Worm (Caenorhabditis elegans): ENCODE measurements around the gene K08B12.1.

K08B12.1 gene

ce11 chrV:6234876-6235275 lies 24.3 kb upstream of the K08B12.1 start, which contains the start of gene K08B12.3:
K08B12.3 (plus strand) TSS chrV:6235176.
- no peak for TF ChIP-seq ceh-18 (tag; optimal IDR thresholded peaks at IDR 0.05)
- no peak for TF ChIP-seq ztf-16 (tag; optimal IDR thresholded peaks at IDR 0.05)
- TF ChIP-seq fkh-10 (GFP tag; optimal IDR thresholded peaks at IDR 0.05): no peak
- no peak for TF ChIP-seq fax-1 (tag; optimal IDR thresholded peaks at IDR 0.05)
- TF ChIP-seq C08G9.2 (tag; optimal IDR thresholded peaks at IDR 0.05): no peak
- TF ChIP-seq hlh-8 (tag; optimal IDR thresholded peaks at IDR 0.05): no peak

DNA sequence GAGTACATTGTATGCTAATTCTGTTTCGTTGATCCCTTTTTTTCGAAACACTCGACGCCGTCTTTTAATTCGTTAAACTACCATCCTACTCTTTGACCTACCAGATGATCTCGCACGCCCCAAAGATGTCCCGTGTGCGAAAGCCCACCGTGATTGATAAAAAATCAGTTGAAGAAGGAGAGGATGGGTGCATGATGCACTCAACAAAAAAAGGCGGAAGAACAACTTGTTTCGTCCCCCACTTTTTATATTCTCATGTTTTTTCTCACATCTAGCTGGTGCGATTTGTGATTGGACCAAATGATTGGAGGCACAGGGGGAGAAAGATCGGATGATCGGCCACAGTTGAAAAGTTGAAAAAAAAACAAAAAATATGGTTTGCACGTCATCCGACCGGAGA lies 20.8 kb upstream of the K08B12.1 start:
- TF ChIP-seq pat-9 (tag; optimal IDR thresholded peaks at IDR 0.05) (no peak), sox-4 (tag; optimal IDR thresholded peaks at IDR 0.05) (no peak), elt-2 (tag; optimal IDR thresholded peaks at IDR 0.05) (no peak), pha-4 (tag; optimal IDR thresholded peaks at IDR 0.05) (no peak), ceh-45 (GFP tag; IDR thresholded peaks at IDR 0.05) (no peak), lin-11 (tag; optimal IDR thresholded peaks at IDR 0.05) (no peak), tbx-7 (tag; optimal IDR thresholded peaks at IDR 0.05) (no peak), K02D7.2 (tag; optimal IDR thresholded peaks at IDR 0.05) (no peak), C38D4.7 (GFP tag; optimal IDR thresholded peaks at IDR 0.05) (no peak), ceh-19 (GFP tag; optimal IDR thresholded peaks at IDR 0.05) (no peak), pqm-1 (tag; optimal IDR thresholded peaks at IDR 0.05) (no peak), gmeb-2 (tag; optimal IDR thresholded peaks at IDR 0.05) (no peak), ceh-24 (tag; optimal IDR thresholded peaks at IDR 0.05) (no peak), ttx-3 (tag; optimal IDR thresholded peaks at IDR 0.05) (no peak), K09A11.1 (tag; optimal IDR thresholded peaks at IDR 0.05; ENCODE audit: insufficient read depth) (no peak), pag-3 (tag; optimal IDR thresholded peaks at IDR 0.05; ENCODE audit: borderline replicate concordance) (no peak)

DNA sequence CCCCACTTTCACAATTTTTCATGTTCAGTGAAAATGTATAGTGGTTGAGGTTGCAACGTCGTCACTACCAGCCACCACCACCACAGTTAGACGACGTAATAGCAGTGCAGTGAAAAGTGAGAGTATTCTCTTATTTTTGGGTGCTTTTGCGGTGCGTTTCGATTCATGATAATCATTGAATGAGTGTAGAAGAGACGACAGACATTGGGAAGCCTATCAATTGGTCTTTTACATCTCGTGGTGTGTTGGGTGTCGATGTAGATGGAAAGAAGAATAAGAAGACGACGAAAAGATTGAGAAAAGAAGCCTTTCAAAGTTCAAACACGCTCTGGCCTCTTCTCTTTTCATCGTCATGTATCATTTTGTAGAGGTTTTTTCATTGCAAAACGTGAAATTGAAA lies 19.3 kb upstream of the K08B12.1 start:
- TF ChIP-seq odd-2 (tag; optimal IDR thresholded peaks at IDR 0.05) (no peak), sdc-2 (tag; optimal IDR thresholded peaks at IDR 0.05) (no peak), pha-4 (tag; optimal IDR thresholded peaks at IDR 0.05) (no peak), sox-4 (tag; optimal IDR thresholded peaks at IDR 0.05) (no peak), hlh-6 (tag; optimal IDR thresholded peaks at IDR 0.05) (no peak), C08G9.2 (tag; optimal IDR thresholded peaks at IDR 0.05) (no peak), Y22D7AL.16 (tag; optimal IDR thresholded peaks at IDR 0.05) (no peak), K09A11.1 (tag; optimal IDR thresholded peaks at IDR 0.05; ENCODE audit: insufficient read depth) (no peak), ceh-19 (GFP tag; optimal IDR thresholded peaks at IDR 0.05) (no peak), hlh-13 (GFP tag; optimal IDR thresholded peaks at IDR 0.05) (no peak), unc-42 (tag; optimal IDR thresholded peaks at IDR 0.05) (no peak), che-1 (tag; optimal IDR thresholded peaks at IDR 0.05) (no peak), F13H6.1 (tag; optimal IDR thresholded peaks at IDR 0.05) (no peak), dve-1 (tag; optimal IDR thresholded peaks at IDR 0.05) (no peak), hlh-30 (tag; optimal IDR thresholded peaks at IDR 0.05; ENCODE audit: insufficient read depth) (no peak), elt-4 (tag; optimal IDR thresholded peaks at IDR 0.05) (no peak), fax-1 (tag; optimal IDR thresholded peaks at IDR 0.05) (no peak), ama-1 (optimal IDR thresholded peaks at IDR 0.05) (no peak), ceh-22 (tag; optimal IDR thresholded peaks at IDR 0.05) (no peak)

- no peak for TF ChIP-seq tbx-2 (tag; optimal IDR thresholded peaks at IDR 0.05)
- no peak for TF ChIP-seq elt-4 (tag; optimal IDR thresholded peaks at IDR 0.05)
- TF ChIP-seq pqm-1 (tag; optimal IDR thresholded peaks at IDR 0.05): no peak
- no peak for TF ChIP-seq gmeb-2 (tag; optimal IDR thresholded peaks at IDR 0.05)
- no peak for TF ChIP-seq odd-2 (tag; optimal IDR thresholded peaks at IDR 0.05)
- no peak for TF ChIP-seq ceh-22 (tag; optimal IDR thresholded peaks at IDR 0.05)
- TF ChIP-seq pat-9 (tag; optimal IDR thresholded peaks at IDR 0.05): no peak
- no peak for TF ChIP-seq mec-3 (tag; optimal IDR thresholded peaks at IDR 0.05; ENCODE audit: borderline replicate concordance)
Observed at ce11 chrV:6240735-6241134, 18.4 kb upstream of the K08B12.1 start.
